Fruit fly (Drosophila melanogaster): ENCODE data around the gene shps.

- TF ChIP-seq eg (GFP tag; IDR thresholded peaks at IDR 0.05) (peak; percentile 24; the same call in 1 of the 3 replicates), svp (GFP tag) (no peak), pdm3 (GFP tag; optimal IDR thresholded peaks at IDR 0.05) (no peak)
Observed at dm6 chr3R:24271071-24271470, 8.3 kb upstream of the shps start, which contains the start of gene jar.

Measured in whole organism, prepupa.